Worm (Caenorhabditis elegans): ENCODE measurements around the gene F14D7.2.
"Not testable (repeated sequence)": the region's sequence is repeated elsewhere in the genome, so short reads cannot be mapped to it uniquely, and the experiment has no call there.

DNA sequence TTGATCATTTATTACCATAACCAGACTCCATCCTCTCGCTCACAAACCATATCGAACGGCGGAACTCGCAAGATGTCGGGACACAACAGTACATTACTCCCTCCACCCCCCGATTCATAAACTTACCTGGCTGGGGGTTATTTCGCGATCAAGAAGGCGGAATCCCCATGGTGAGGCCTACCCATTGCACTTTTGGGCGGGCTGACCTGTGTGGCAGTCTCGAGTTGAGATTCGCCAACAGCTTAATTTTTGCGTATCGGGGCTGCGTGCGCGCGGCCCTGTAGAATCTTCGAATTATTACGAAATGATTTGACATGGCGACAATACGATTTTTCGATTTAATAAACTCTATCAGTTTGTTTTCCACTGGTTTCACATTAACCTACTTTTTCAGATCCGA, 16.1 kb downstream of the F14D7.2 start:
- not testable (repeated sequence) for TF ChIP-seq mab-9 (GFP tag; IDR thresholded peaks at IDR 0.05); nhr-76 (tag; optimal IDR thresholded peaks at IDR 0.05); ama-1 (optimal IDR thresholded peaks at IDR 0.05); ceh-82 (tag; optimal IDR thresholded peaks at IDR 0.05); dpl-1 (GFP tag; optimal IDR thresholded peaks at IDR 0.05)
- TF ChIP-seq snpc-4 (tag; optimal IDR thresholded peaks at IDR 0.05) = peak; percentile 40

Data from whole organism, L1 larva.